Fruit fly (Drosophila melanogaster): ENCODE results near the gene CG6908.

CG6908 gene

dm6 chr3R:11673955-11674663, 15.7 kb downstream of the CG6908 start, which contains the start of gene CG14715 (continued):
- no peak for TF ChIP-seq CG1529 (GFP tag; optimal IDR thresholded peaks at IDR 0.05)
- peak; percentile 57 for TF ChIP-seq CG12659 (GFP tag; optimal IDR thresholded peaks at IDR 0.05)
- peak; percentile 17 for TF ChIP-seq CG8924 (tag; optimal IDR thresholded peaks at IDR 0.05)
- no peak for TF ChIP-seq corto (GFP tag; optimal IDR thresholded peaks at IDR 0.05)
- no peak for TF ChIP-seq fu2 (GFP tag; optimal IDR thresholded peaks at IDR 0.05)
- TF ChIP-seq esg (GFP tag; conservative IDR thresholded peaks at IDR 0.05): no peak; the same call in 1 of the 2 replicates
- peak; percentile 52 for TF ChIP-seq cato (GFP tag; optimal IDR thresholded peaks at IDR 0.05; ENCODE audit: borderline replicate concordance)
- TF ChIP-seq CG5180 (GFP tag; optimal IDR thresholded peaks at IDR 0.05): no peak
- TF ChIP-seq Kr (GFP tag; optimal IDR thresholded peaks at IDR 0.05): no peak
- TF ChIP-seq chn (GFP tag; optimal IDR thresholded peaks at IDR 0.05): peak; percentile 53
- TF ChIP-seq Deaf1 (tag; optimal IDR thresholded peaks at IDR 0.05): no peak
- peak; percentile 8 for TF ChIP-seq CG18764 (GFP tag; optimal IDR thresholded peaks at IDR 0.05)
- no peak for TF ChIP-seq insv (GFP tag; optimal IDR thresholded peaks at IDR 0.05)
- TF ChIP-seq Lpt (GFP tag; optimal IDR thresholded peaks at IDR 0.05): no peak
- no peak for TF ChIP-seq trh (GFP tag; optimal IDR thresholded peaks at IDR 0.05)
- TF ChIP-seq prd (optimal IDR thresholded peaks at IDR 0.05): no peak
- TF ChIP-seq prd (GFP tag; IDR thresholded peaks at IDR 0.05): peak; percentile 71
- TF ChIP-seq org-1 (GFP tag; optimal IDR thresholded peaks at IDR 0.05): no peak
- TF ChIP-seq mam (GFP tag; optimal IDR thresholded peaks at IDR 0.05): peak; percentile 44
- no peak for TF ChIP-seq CG17912 (GFP tag; optimal IDR thresholded peaks at IDR 0.05)
- peak; percentile 46 for TF ChIP-seq Nf-YC (tag; optimal IDR thresholded peaks at IDR 0.05)
- TF ChIP-seq fd102C (GFP tag; optimal IDR thresholded peaks at IDR 0.05): no peak
- TF ChIP-seq CG12071 (GFP tag; optimal IDR thresholded peaks at IDR 0.05): no peak
- TF ChIP-seq btn (GFP tag; optimal IDR thresholded peaks at IDR 0.05): no peak
- no peak for TF ChIP-seq CG18011 (GFP tag; optimal IDR thresholded peaks at IDR 0.05)
- no peak for TF ChIP-seq CG6683 (GFP tag; optimal IDR thresholded peaks at IDR 0.05)
- TF ChIP-seq ro (GFP tag; IDR thresholded peaks at IDR 0.05): no peak
- TF ChIP-seq CG3407 (GFP tag; optimal IDR thresholded peaks at IDR 0.05): no peak
- peak; percentile 38 for TF ChIP-seq Atf3 (GFP tag; optimal IDR thresholded peaks at IDR 0.05)
- TF ChIP-seq CG15073 (GFP tag; optimal IDR thresholded peaks at IDR 0.05): no peak
- TF ChIP-seq CG7786 (GFP tag; optimal IDR thresholded peaks at IDR 0.05): peak; percentile 1
- peak; percentile 31 for TF ChIP-seq CG18262 (tag; optimal IDR thresholded peaks at IDR 0.05)
- TF ChIP-seq CG17359 (tag; optimal IDR thresholded peaks at IDR 0.05): peak; percentile 23
- no peak for TF ChIP-seq lbe (GFP tag; optimal IDR thresholded peaks at IDR 0.05)
- TF ChIP-seq peb (GFP tag; IDR thresholded peaks at IDR 0.05): no peak
- TF ChIP-seq Abd-B (GFP tag; optimal IDR thresholded peaks at IDR 0.05): peak; percentile 59
- TF ChIP-seq bigmax (GFP tag; optimal IDR thresholded peaks at IDR 0.05): peak; percentile 30
- TF ChIP-seq CTCF (GFP tag; optimal IDR thresholded peaks at IDR 0.05): peak; percentile 23
- no peak for TF ChIP-seq zf30C (GFP tag; optimal IDR thresholded peaks at IDR 0.05)
- TF ChIP-seq Hmx (GFP tag; optimal IDR thresholded peaks at IDR 0.05): no peak
- no peak for TF ChIP-seq crp (GFP tag; optimal IDR thresholded peaks at IDR 0.05)
- TF ChIP-seq crol (GFP tag; IDR thresholded peaks at IDR 0.05): no peak
- peak; percentile 36 for TF ChIP-seq CG15269 (tag; optimal IDR thresholded peaks at IDR 0.05)
- TF ChIP-seq CG18599 (GFP tag; optimal IDR thresholded peaks at IDR 0.05): no peak
- peak; percentile 63 for TF ChIP-seq CG14441 (GFP tag; IDR thresholded peaks at IDR 0.05)
- TF ChIP-seq CG7556 (GFP tag; optimal IDR thresholded peaks at IDR 0.05): peak; percentile 7
- TF ChIP-seq CG12299 (tag; optimal IDR thresholded peaks at IDR 0.05): no peak
- TF ChIP-seq Bteb2 (GFP tag; optimal IDR thresholded peaks at IDR 0.05): no peak
- peak; percentile 32 for TF ChIP-seq CG1233 (GFP tag; optimal IDR thresholded peaks at IDR 0.05)
- TF ChIP-seq Rfx (GFP tag; IDR thresholded peaks at IDR 0.05): peak; percentile 55; the same call in 1 of the 2 replicates
- TF ChIP-seq CG6765 (GFP tag; optimal IDR thresholded peaks at IDR 0.05): no peak
